Worm (Caenorhabditis elegans) whole organism, L4 larva: ENCODE measurements around the gene aman-1.

Experiments
- ceh-28 ChIP-seq: fragments of 150-350 bp; optimal IDR thresholded peaks from 2 replicates; lab custom pipeline; 2014; ENCODE audit warnings: missing biosample characterization, missing genetic modification reagents, missing genetic modification characterization
- ceh-82 ChIP-seq: sonication (generic microtip); optimal IDR thresholded peaks from 2 replicates; lab custom pipeline; 2017; ENCODE audit warnings: missing biosample characterization, missing genetic modification characterization
- lin-13 ChIP-seq: fragments of 150-350 bp; optimal IDR thresholded peaks from 2 replicates; lab custom pipeline; 2014; ENCODE audit warnings: missing biosample characterization, missing genetic modification reagents, missing genetic modification characterization
- lin-38 ChIP-seq: fragments of 200-800 bp; sonication (Bioruptor generic); IDR thresholded peaks from 2 replicates; pipeline ENCODE4 v1.3.6; 2022; ENCODE audit warnings: missing genetic modification reagents, missing genetic modification characterization, missing compliant biosample characterization
- lin-39 ChIP-seq: fragments of 150-350 bp; optimal IDR thresholded peaks from 2 replicates; lab custom pipeline; 2014; ENCODE audit warnings: missing biosample characterization, missing genetic modification reagents, missing genetic modification characterization
- mes-2 ChIP-seq: sonication (generic microtip); optimal IDR thresholded peaks from 2 replicates; lab custom pipeline; 2016; ENCODE audit warnings: missing genotype, mild to moderate bottlenecking, missing genetic modification characterization, missing compliant biosample characterization; ENCODE audit not compliant: poor library complexity, severe bottlenecking
- nhr-10 ChIP-seq: fragments of 150-350 bp; optimal IDR thresholded peaks from 2 replicates; lab custom pipeline; 2014; ENCODE audit warnings: missing biosample characterization, missing genetic modification characterization
- saeg-2 ChIP-seq: fragments of 200-800 bp; sonication (Bioruptor generic); IDR thresholded peaks from 2 replicates; pipeline ENCODE4 v1.3.6; 2022; ENCODE audit warnings: missing genetic modification reagents, missing genetic modification characterization, missing compliant biosample characterization
- tra-1 ChIP-seq: fragments of 200-800 bp; sonication (Bioruptor generic); IDR thresholded peaks from 2 replicates; pipeline ENCODE4 v1.3.6; 2022; ENCODE audit warnings: missing genetic modification reagents, missing genetic modification characterization, missing compliant biosample characterization
- unc-62 ChIP-seq, 3 experiments: fragments of 150-350 bp in 1 of 3; sonication (generic microtip); optimal IDR thresholded peaks in 2 of 3; peaks in 1 of 3; 1 replicate in 1 of 3; 2 replicates in 2 of 3; lab custom pipeline; 2014 to 2017; ENCODE audit warnings: missing biosample characterization in 3 of 3, missing genetic modification characterization in 3 of 3, missing genetic modification reagents in 3 of 3, missing genotype in 1 of 3
- ztf-11 ChIP-seq: fragments of 150-350 bp; optimal IDR thresholded peaks from 2 replicates; lab custom pipeline; 2014; ENCODE audit warnings: missing biosample characterization, missing genetic modification characterization

DNA sequence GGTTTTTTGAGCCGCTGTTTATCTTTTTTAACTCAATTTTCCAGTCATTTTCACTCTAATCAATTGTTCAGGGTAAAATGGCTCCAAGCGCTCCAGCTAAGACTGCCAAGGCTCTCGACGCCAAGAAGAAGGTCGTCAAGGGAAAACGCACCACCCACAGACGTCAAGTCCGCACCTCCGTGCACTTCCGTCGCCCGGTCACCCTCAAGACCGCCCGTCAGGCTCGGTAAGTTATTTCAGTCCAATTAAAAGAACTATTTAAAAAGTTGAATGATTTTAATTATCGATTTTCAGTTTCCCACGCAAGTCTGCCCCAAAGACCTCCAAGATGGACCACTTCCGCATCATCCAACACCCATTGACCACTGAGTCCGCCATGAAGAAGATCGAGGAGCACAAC, 17.8 kb upstream of the aman-1 start, which contains the start of gene rpl-25.1:
- TF ChIP-seq nhr-10 (tag; lab: Kevin White, UChicago) (no peak), mes-2 (tag; lab: Kevin White, UChicago) (no peak), lin-39 (no peak), ztf-11 (tag; lab: Kevin White, UChicago) (no peak), saeg-2 (GFP tag; lab: Robert Waterston, UW) (no peak), ceh-28 (tag; lab: Kevin White, UChicago) (no peak), tra-1 (GFP tag; lab: Robert Waterston, UW) (0 out of 2 replicates have a peak, but pooled peaks have one; percentile 24), lin-38 (no peak), lin-13 (GFP tag; lab: Kevin White, UChicago) (no peak), unc-62 (GFP tag; optimal IDR thresholded peaks at IDR 0.05 in 1 of 2; lab: Kevin White, UChicago) (no peak), unc-62 (tag; optimal IDR thresholded peaks at IDR 0.05; lab: Kevin White, UChicago) (no peak), ceh-82 (tag; lab: Kevin White, UChicago) (no peak)
